Fruit fly (Drosophila melanogaster): ENCODE results near the gene CG4928.

CG4928 gene

DNA sequence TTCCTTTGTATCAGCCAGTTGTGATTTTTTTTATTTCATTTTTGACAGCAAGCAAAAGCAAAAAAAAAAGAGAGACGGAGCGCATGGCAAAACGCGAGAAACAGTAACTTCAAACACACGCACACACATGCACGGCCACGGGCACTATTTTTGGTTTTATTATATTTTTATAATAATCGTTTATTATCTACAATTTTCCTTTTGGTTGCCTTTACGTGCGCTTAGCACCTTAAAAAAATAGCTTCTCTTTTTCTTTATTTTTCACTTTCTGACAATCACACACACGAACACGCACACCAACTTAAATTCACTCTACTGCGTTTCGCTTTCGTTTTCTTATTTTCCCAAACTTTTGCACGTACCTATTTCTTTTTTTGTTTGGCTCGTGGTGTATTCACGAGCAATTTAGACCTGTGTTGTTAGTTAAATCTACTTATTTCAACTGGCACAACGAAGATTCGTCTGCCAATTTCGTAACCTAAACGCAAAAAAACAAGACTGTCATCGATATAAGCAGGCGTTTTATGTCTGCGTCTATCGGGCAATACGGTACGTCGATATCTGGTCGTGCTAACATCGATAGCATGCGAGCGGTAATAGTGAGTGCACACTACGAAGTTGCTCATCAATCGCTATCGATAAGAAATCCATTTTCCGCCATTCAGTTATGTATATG is 55.3 kb downstream of the CG4928 start, which contains the start of gene Ubr1 (continued):
- TF ChIP-seq pdm3 (GFP tag; optimal IDR thresholded peaks at IDR 0.05), result peak; percentile 6
- no peak for TF ChIP-seq CG10631 (GFP tag; optimal IDR thresholded peaks at IDR 0.05)
- no peak for TF ChIP-seq CG4318 (GFP tag; optimal IDR thresholded peaks at IDR 0.05)
- TF ChIP-seq CG11902 (GFP tag; optimal IDR thresholded peaks at IDR 0.05), result no peak
- TF ChIP-seq CG32006 (GFP tag; optimal IDR thresholded peaks at IDR 0.05), result peak; percentile 51
- no peak for TF ChIP-seq Gug (GFP tag; IDR thresholded peaks at IDR 0.05)
- TF ChIP-seq CG11762 (GFP tag; optimal IDR thresholded peaks at IDR 0.05; ENCODE audit: insufficient read depth), result peak; percentile 49
- peak; percentile 4 for TF ChIP-seq esn (GFP tag; optimal IDR thresholded peaks at IDR 0.05)
- TF ChIP-seq CG6808 (GFP tag; optimal IDR thresholded peaks at IDR 0.05), result peak; percentile 92
- TF ChIP-seq net (GFP tag; optimal IDR thresholded peaks at IDR 0.05), result peak; percentile 65
- TF ChIP-seq CG10669 (GFP tag; optimal IDR thresholded peaks at IDR 0.05), result peak; percentile 71
- no peak for TF ChIP-seq cyc (GFP tag; optimal IDR thresholded peaks at IDR 0.05)
- TF ChIP-seq Lpt (GFP tag; optimal IDR thresholded peaks at IDR 0.05), result peak; percentile 2
- TF ChIP-seq Sox15 (GFP tag; optimal IDR thresholded peaks at IDR 0.05), result no peak
- peak; percentile 76 for TF ChIP-seq vri (GFP tag; optimal IDR thresholded peaks at IDR 0.05)
- TF ChIP-seq CG16779 (tag; optimal IDR thresholded peaks at IDR 0.05), result peak; percentile 93
- peak; percentile 20; the same call in 1 of the 2 replicates for TF ChIP-seq CG11294 (GFP tag; IDR thresholded peaks at IDR 0.05)
- peak; percentile 68 for TF ChIP-seq Blimp-1 (GFP tag; optimal IDR thresholded peaks at IDR 0.05)
- TF ChIP-seq topi (GFP tag; optimal IDR thresholded peaks at IDR 0.05), result peak; percentile 18
- no peak for TF ChIP-seq fd59A (GFP tag; optimal IDR thresholded peaks at IDR 0.05)
- no peak for TF ChIP-seq CG31627 (GFP tag; optimal IDR thresholded peaks at IDR 0.05)
- no peak for TF ChIP-seq Met (GFP tag; optimal IDR thresholded peaks at IDR 0.05)

DNA sequence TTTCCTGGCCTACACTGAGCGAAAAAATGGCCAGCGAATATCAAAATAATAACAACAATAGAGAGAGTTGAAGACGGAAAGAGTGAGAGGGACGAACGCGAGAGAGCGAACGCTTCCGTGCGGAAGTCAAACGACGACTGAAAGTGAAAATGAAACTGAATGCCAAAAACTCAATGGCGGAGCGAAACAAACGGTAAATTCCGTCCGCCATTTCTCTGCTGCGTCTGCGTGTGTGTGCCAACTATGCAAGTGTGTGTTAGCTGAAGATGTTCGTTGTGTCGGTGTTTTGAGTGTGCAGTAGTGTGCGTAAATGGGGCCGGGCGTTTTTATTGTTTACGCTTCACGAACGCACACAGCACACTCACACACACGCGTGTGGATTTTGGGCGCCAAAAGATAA is 73.9 kb downstream of the CG4928 start:
- TF ChIP-seq dsx (GFP tag; optimal IDR thresholded peaks at IDR 0.05; ENCODE audit: poor library complexity, severe bottlenecking), result no peak
- no peak for TF ChIP-seq ss (GFP tag; optimal IDR thresholded peaks at IDR 0.05)

Measured in whole organism, prepupa.